Worm (Caenorhabditis elegans): ENCODE measurements around the gene C06E1.7.

Gene C06E1.7

ce11 chrIII:8588592-8589153 lies 4.8 kb downstream of the C06E1.7 start, which contains the start of gene glr-1:
glr-1 (minus strand) TSS chrIII:8588642.
- no peak for TF ChIP-seq sptf-1 (tag; optimal IDR thresholded peaks at IDR 0.05)
- no peak for TF ChIP-seq pax-3 (tag; optimal IDR thresholded peaks at IDR 0.05)
- peak; percentile 64 for TF ChIP-seq lin-14 (GFP tag; optimal IDR thresholded peaks at IDR 0.05)
- no peak for TF ChIP-seq hpl-2 (GFP tag; optimal IDR thresholded peaks at IDR 0.05)
- TF ChIP-seq ces-1 (GFP tag; optimal IDR thresholded peaks at IDR 0.05), result peak; percentile 71
- TF ChIP-seq fkh-10 (GFP tag; optimal IDR thresholded peaks at IDR 0.05), result peak; percentile 74
- no peak for TF ChIP-seq lin-39 (tag; optimal IDR thresholded peaks at IDR 0.05)
- no peak for TF ChIP-seq efl-1 (optimal IDR thresholded peaks at IDR 0.05)
- peak in 1 of 2 experiments; percentile 43 for TF ChIP-seq efl-1 (GFP tag; optimal IDR thresholded peaks at IDR 0.05 in 1 of 2)
- TF ChIP-seq efl-3 (GFP tag; optimal IDR thresholded peaks at IDR 0.05), result no peak

DNA sequence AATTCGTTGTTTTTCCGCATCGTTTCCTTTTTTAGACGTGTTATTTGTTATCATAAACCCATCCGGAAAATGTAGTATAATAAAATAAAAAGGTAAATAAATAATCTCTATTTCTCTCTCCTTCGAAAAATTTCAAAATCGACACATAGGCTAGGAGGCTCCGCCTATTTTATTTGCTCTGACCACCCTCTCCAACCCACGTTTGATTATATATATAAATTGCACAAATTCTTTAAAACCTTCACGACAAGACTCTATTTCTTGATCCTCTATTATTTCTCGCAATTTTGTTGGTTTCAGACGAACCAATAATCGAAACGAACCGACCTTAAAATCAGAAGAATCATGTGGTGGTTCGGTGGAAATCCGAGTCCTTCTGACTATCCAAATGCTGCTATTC lies 12.7 kb downstream of the C06E1.7 start, which contains the start of gene doxa-1:
Gene doxa-1, plus strand, starts transcription at position 301 of the 400 bp plus-strand sequence.
- no peak for TF ChIP-seq nhr-76 (tag; optimal IDR thresholded peaks at IDR 0.05)
- TF ChIP-seq irx-1 (tag; optimal IDR thresholded peaks at IDR 0.05), result no peak
- TF ChIP-seq nhr-20 (tag; optimal IDR thresholded peaks at IDR 0.05), result no peak
- no peak for TF ChIP-seq nhr-19 (GFP tag; conservative IDR thresholded peaks at IDR 0.05)
- no peak for TF ChIP-seq snpc-4 (tag; optimal IDR thresholded peaks at IDR 0.05)
- no peak for TF ChIP-seq pax-3 (tag; optimal IDR thresholded peaks at IDR 0.05)
- TF ChIP-seq C04F5.9 (tag; optimal IDR thresholded peaks at IDR 0.05), result no peak
- TF ChIP-seq nhr-71 (tag; optimal IDR thresholded peaks at IDR 0.05), result no peak
- TF ChIP-seq elt-2 (tag; optimal IDR thresholded peaks at IDR 0.05), result no peak
- no peak for TF ChIP-seq vab-15 (tag; optimal IDR thresholded peaks at IDR 0.05)
- no peak for TF ChIP-seq efl-1 (optimal IDR thresholded peaks at IDR 0.05)
- TF ChIP-seq efl-1 (GFP tag; optimal IDR thresholded peaks at IDR 0.05 in 1 of 2), result no peak
- no peak for TF ChIP-seq nhr-11 (tag; optimal IDR thresholded peaks at IDR 0.05)
- TF ChIP-seq nhr-12 (tag; optimal IDR thresholded peaks at IDR 0.05), result no peak
- no peak for TF ChIP-seq lin-39 (tag; optimal IDR thresholded peaks at IDR 0.05)
- TF ChIP-seq hlh-4 (tag; optimal IDR thresholded peaks at IDR 0.05), result no peak
- TF ChIP-seq aly-2 (tag; optimal IDR thresholded peaks at IDR 0.05), result no peak
- TF ChIP-seq ztf-4 (tag; optimal IDR thresholded peaks at IDR 0.05), result no peak

DNA sequence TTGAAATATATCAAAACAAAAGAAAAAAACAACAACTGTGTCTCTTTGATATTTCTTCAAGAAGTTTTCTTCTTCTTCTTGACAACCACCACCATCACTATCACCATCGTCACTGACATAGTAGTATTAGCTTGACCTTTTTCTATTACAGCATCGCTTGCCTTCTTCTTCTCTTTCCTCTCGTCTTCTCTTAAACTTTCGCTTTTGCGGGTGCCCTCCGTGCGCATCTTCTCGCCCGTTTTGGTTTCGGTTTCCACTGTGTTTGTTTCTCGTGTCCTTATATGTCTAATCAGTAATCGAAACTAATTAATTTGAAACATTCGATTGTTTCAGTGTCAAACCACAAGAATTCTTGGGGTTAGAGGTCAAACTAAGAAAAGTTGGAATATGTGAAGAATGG lies 14.2 kb downstream of the C06E1.7 start:
- TF ChIP-seq elt-3 (tag; optimal IDR thresholded peaks at IDR 0.05), result peak in 1 of 6 experiments; percentile 29
- TF ChIP-seq fos-1 (tag; optimal IDR thresholded peaks at IDR 0.05), result no peak
- TF ChIP-seq ceh-82 (tag; optimal IDR thresholded peaks at IDR 0.05), result no peak
- peak; percentile 96 for TF ChIP-seq blmp-1 (tag; optimal IDR thresholded peaks at IDR 0.05)

DNA sequence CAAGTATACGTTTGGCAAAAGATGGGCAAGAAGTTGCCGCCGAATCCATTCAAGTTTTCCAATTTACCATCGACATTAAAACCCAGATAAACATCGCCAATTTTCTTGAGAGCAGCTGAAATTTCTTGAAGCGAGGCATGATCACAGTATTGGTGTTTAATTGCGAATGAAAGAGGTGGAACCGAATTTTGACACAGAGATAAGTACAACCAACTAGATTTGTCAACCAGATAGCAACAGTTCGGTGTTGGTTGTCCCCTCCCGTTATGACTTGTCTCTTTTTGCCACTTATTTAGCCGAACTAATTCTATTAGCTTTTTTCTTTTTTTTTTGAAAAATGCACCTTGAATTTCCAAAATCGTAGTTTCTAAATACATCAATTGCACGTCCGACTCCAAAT lies 15.1 kb downstream of the C06E1.7 start:
- no peak for TF ChIP-seq mep-1 (tag; optimal IDR thresholded peaks at IDR 0.05)
- no peak for TF ChIP-seq nhr-20 (tag; optimal IDR thresholded peaks at IDR 0.05)
- no peak for TF ChIP-seq lir-3 (tag; optimal IDR thresholded peaks at IDR 0.05; ENCODE audit: poor library complexity)
- TF ChIP-seq C34B4.2 (tag; optimal IDR thresholded peaks at IDR 0.05), result no peak
- peak; percentile 22 for TF ChIP-seq lin-14 (GFP tag; optimal IDR thresholded peaks at IDR 0.05)
- no peak for TF ChIP-seq jun-1 (tag; optimal IDR thresholded peaks at IDR 0.05)
- TF ChIP-seq fkh-4 (tag; optimal IDR thresholded peaks at IDR 0.05; ENCODE audit: borderline replicate concordance), result no peak
- TF ChIP-seq ceh-63 (GFP tag; optimal IDR thresholded peaks at IDR 0.05), result no peak

DNA sequence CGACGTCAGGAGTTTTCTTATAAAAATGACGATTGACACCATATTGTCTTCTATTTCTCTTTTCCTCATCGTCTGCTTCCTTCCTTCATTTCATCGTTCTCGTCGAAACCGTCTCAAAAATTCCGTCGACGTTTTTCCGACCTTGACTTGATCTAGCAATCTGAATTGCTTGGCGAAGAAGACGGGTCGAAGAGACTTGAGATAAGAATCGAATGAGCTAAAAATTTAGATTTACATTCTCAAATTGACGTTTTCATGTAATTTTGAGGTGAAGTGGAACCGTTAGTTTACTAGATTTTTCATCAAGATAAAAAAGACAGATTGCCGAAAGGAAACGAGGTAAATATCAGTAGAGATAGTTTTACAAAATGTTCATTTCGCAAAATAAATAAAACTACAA lies 16.0 kb downstream of the C06E1.7 start:
- TF ChIP-seq pag-3 (tag; optimal IDR thresholded peaks at IDR 0.05; ENCODE audit: borderline replicate concordance, insufficient read depth), result no peak
- peak; percentile 0 for TF ChIP-seq rnt-1 (tag; optimal IDR thresholded peaks at IDR 0.05)
- TF ChIP-seq nhr-20 (tag; optimal IDR thresholded peaks at IDR 0.05), result peak; percentile 28
- TF ChIP-seq xbp-1 (tag; optimal IDR thresholded peaks at IDR 0.05), result no peak
- peak; percentile 90 for TF ChIP-seq nhr-85 (tag)
- TF ChIP-seq lin-14 (GFP tag; optimal IDR thresholded peaks at IDR 0.05), result peak; percentile 75
